Worm (Caenorhabditis elegans) whole organism, L2 larva: Measurements from ENCODE around the gene nyn-1.

ENCODE experiments used
- C34F6.9 ChIP-seq: fragments of 150-350 bp; optimal IDR thresholded peaks from 2 replicates; lab custom pipeline; 2014; ENCODE audit warnings: missing biosample characterization, missing genetic modification characterization
- F13H6.1 ChIP-seq: sonication (generic microtip); optimal IDR thresholded peaks from 2 replicates; lab custom pipeline; 2016; ENCODE audit warnings: missing genetic modification characterization, missing compliant biosample characterization
- R02D3.7 ChIP-seq: fragments of 150-350 bp; optimal IDR thresholded peaks from 2 replicates; lab custom pipeline; 2014; ENCODE audit warnings: missing biosample characterization, missing genetic modification characterization
- Y55F3AM.14 ChIP-seq: fragments of 200-800 bp; sonication (Bioruptor generic); optimal IDR thresholded peaks from 2 replicates; lab custom pipeline; 2018; ENCODE audit warnings: mild to moderate bottlenecking, missing genetic modification characterization, missing compliant biosample characterization
- ZK546.5 ChIP-seq: sonication (generic microtip); optimal IDR thresholded peaks from 2 replicates; lab custom pipeline; 2017; ENCODE audit warnings: missing biosample characterization, missing genetic modification characterization
- alr-1 ChIP-seq: fragments of 150-350 bp; optimal IDR thresholded peaks from 2 replicates; lab custom pipeline; 2014; ENCODE audit warnings: missing biosample characterization, missing genetic modification characterization
- aly-2 ChIP-seq: fragments of 150-350 bp; optimal IDR thresholded peaks from 2 replicates; lab custom pipeline; 2014; ENCODE audit warnings: missing biosample characterization, missing genetic modification characterization
- ama-1 ChIP-seq: fragments of 150-350 bp; optimal IDR thresholded peaks from 2 replicates; lab custom pipeline; 2018; ENCODE audit warnings: inconsistent platforms
- blmp-1 ChIP-seq: sonication (generic microtip); optimal IDR thresholded peaks from 2 replicates; lab custom pipeline; 2017; ENCODE audit warnings: missing genetic modification characterization, mild to moderate bottlenecking, missing compliant biosample characterization, antibody characterized with exemption, moderate library complexity; ENCODE audit not compliant: insufficient read depth
- ceh-16 ChIP-seq: fragments of 150-350 bp; optimal IDR thresholded peaks from 2 replicates; lab custom pipeline; 2014; ENCODE audit warnings: missing biosample characterization, missing genetic modification characterization
- ceh-82 ChIP-seq: fragments of 150-350 bp; optimal IDR thresholded peaks from 2 replicates; lab custom pipeline; 2014; ENCODE audit warnings: missing biosample characterization, missing genetic modification characterization
- crh-2 ChIP-seq: sonication (generic microtip); optimal IDR thresholded peaks from 2 replicates; lab custom pipeline; 2017; ENCODE audit warnings: missing biosample characterization, missing genetic modification characterization
- dmd-4 ChIP-seq: sonication (generic microtip); optimal IDR thresholded peaks from 2 replicates; lab custom pipeline; 2017; ENCODE audit warnings: missing biosample characterization, missing genetic modification characterization
- egl-27 ChIP-seq: sonication (generic microtip); optimal IDR thresholded peaks from 3 replicates; lab custom pipeline; 2017; ENCODE audit warnings: missing biosample characterization, missing genetic modification reagents, missing genetic modification characterization
- elt-1 ChIP-seq: fragments of 150-350 bp; optimal IDR thresholded peaks from 2 replicates; lab custom pipeline; 2014; ENCODE audit warnings: missing biosample characterization, missing genetic modification characterization
- elt-3 ChIP-seq: sonication (generic microtip); optimal IDR thresholded peaks from 2 replicates; lab custom pipeline; 2017; ENCODE audit warnings: missing biosample characterization, missing genetic modification characterization
- fos-1 ChIP-seq: fragments of 150-350 bp; optimal IDR thresholded peaks from 2 replicates; lab custom pipeline; 2014; ENCODE audit warnings: missing biosample characterization, missing genetic modification characterization
- gmeb-1 ChIP-seq: fragments of 150-350 bp; optimal IDR thresholded peaks from 2 replicates; lab custom pipeline; 2014; ENCODE audit warnings: missing biosample characterization, missing genetic modification characterization
- lin-11 ChIP-seq: fragments of 150-350 bp; sonication (generic microtip); optimal IDR thresholded peaks from 2 replicates; lab custom pipeline; 2014; ENCODE audit warnings: missing biosample characterization, missing genetic modification characterization, inconsistent platforms, mixed read lengths
- lin-13 ChIP-seq: fragments of 150-350 bp; optimal IDR thresholded peaks from 2 replicates; lab custom pipeline; 2014; ENCODE audit warnings: missing biosample characterization, missing genetic modification reagents, missing genetic modification characterization
- lin-39 ChIP-seq: fragments of 150-350 bp; optimal IDR thresholded peaks from 2 replicates; lab custom pipeline; 2014; ENCODE audit warnings: missing biosample characterization, missing genetic modification reagents, missing genetic modification characterization
- lsy-2 ChIP-seq, 2 experiments: fragments of 150-350 bp in 1 of 2; sonication (generic microtip) in 1 of 2; optimal IDR thresholded peaks; 2 replicates each; lab custom pipeline; 2014 to 2017; ENCODE audit warnings: missing biosample characterization in 2 of 2, missing genetic modification characterization in 2 of 2
- mab-5 ChIP-seq: fragments of 150-350 bp; optimal IDR thresholded peaks from 2 replicates; lab custom pipeline; 2014; ENCODE audit warnings: missing biosample characterization, missing genetic modification characterization
- mbf-1 ChIP-seq: sonication (generic microtip); optimal IDR thresholded peaks from 2 replicates; lab custom pipeline; 2017; ENCODE audit warnings: missing biosample characterization, missing genetic modification characterization
- mdl-1 ChIP-seq, 2 experiments: fragments of 150-350 bp in 1 of 2; sonication (generic microtip) in 1 of 2; optimal IDR thresholded peaks; 2 replicates each; lab custom pipeline; 2017; ENCODE audit warnings: missing biosample characterization in 2 of 2, missing genetic modification characterization in 2 of 2
- nhr-10 ChIP-seq: sonication (generic microtip); optimal IDR thresholded peaks from 2 replicates; lab custom pipeline; 2017; ENCODE audit warnings: missing biosample characterization, missing genetic modification characterization
- nhr-11 ChIP-seq: fragments of 150-350 bp; optimal IDR thresholded peaks from 2 replicates; lab custom pipeline; 2014; ENCODE audit warnings: missing biosample characterization, missing genetic modification characterization
- nhr-12 ChIP-seq: fragments of 150-350 bp; optimal IDR thresholded peaks from 2 replicates; lab custom pipeline; 2014; ENCODE audit warnings: missing biosample characterization, missing genetic modification characterization
- nhr-129 ChIP-seq: fragments of 150-350 bp; optimal IDR thresholded peaks from 2 replicates; lab custom pipeline; 2014; ENCODE audit warnings: missing biosample characterization, missing genetic modification characterization
- nhr-21 ChIP-seq: fragments of 150-350 bp; optimal IDR thresholded peaks from 2 replicates; lab custom pipeline; 2014; ENCODE audit warnings: missing biosample characterization, missing genetic modification characterization
- nhr-23 ChIP-seq: fragments of 150-350 bp; optimal IDR thresholded peaks from 2 replicates; lab custom pipeline; 2014; ENCODE audit warnings: missing biosample characterization, missing genetic modification reagents, missing genetic modification characterization
- nhr-237 ChIP-seq: fragments of 150-350 bp; optimal IDR thresholded peaks from 2 replicates; lab custom pipeline; 2014; ENCODE audit warnings: missing biosample characterization, missing genetic modification characterization
- nhr-25 ChIP-seq: fragments of 150-350 bp; sonication (generic microtip); optimal IDR thresholded peaks from 3 replicates; lab custom pipeline; 2014; ENCODE audit warnings: missing biosample characterization, missing genetic modification characterization
- nhr-6 ChIP-seq: fragments of 150-350 bp; optimal IDR thresholded peaks from 2 replicates; lab custom pipeline; 2014; ENCODE audit warnings: missing biosample characterization, missing genetic modification characterization
- nhr-77 ChIP-seq: fragments of 150-350 bp; optimal IDR thresholded peaks from 2 replicates; lab custom pipeline; 2014; ENCODE audit warnings: missing biosample characterization, missing genetic modification characterization
- peb-1 ChIP-seq: fragments of 150-350 bp; optimal IDR thresholded peaks from 2 replicates; lab custom pipeline; 2014; ENCODE audit warnings: missing biosample characterization, missing genetic modification characterization
- sem-4 ChIP-seq: fragments of 150-350 bp; optimal IDR thresholded peaks from 2 replicates; lab custom pipeline; 2014; ENCODE audit warnings: missing biosample characterization, missing genetic modification reagents, missing genetic modification characterization
- skn-1 ChIP-seq: sonication (generic microtip); optimal IDR thresholded peaks from 2 replicates; lab custom pipeline; 2017; ENCODE audit warnings: missing biosample characterization, missing genetic modification characterization
- sma-3 ChIP-seq: sonication (generic microtip); optimal IDR thresholded peaks from 2 replicates; lab custom pipeline; 2016; ENCODE audit warnings: missing genetic modification reagents, missing genetic modification characterization, missing compliant biosample characterization
- sma-9 ChIP-seq, 2 experiments: fragments of 150-350 bp in 1 of 2; sonication (generic microtip) in 1 of 2; optimal IDR thresholded peaks; 2 replicates each; lab custom pipeline; 2014 to 2016; ENCODE audit warnings: missing genetic modification characterization in 2 of 2, mild to moderate bottlenecking in 1 of 2, missing biosample characterization in 1 of 2, missing compliant biosample characterization in 1 of 2, missing genetic modification reagents in 1 of 2, moderate library complexity in 1 of 2
- snpc-4 ChIP-seq: fragments of 150-350 bp; optimal IDR thresholded peaks from 2 replicates; lab custom pipeline; 2014; ENCODE audit warnings: missing biosample characterization, missing genetic modification characterization
- unc-39 ChIP-seq: fragments of 150-350 bp; optimal IDR thresholded peaks from 2 replicates; lab custom pipeline; 2014; ENCODE audit warnings: missing biosample characterization, missing genetic modification characterization
- unc-55 ChIP-seq: fragments of 150-350 bp; sonication (generic microtip); optimal IDR thresholded peaks from 3 replicates; lab custom pipeline; 2014; ENCODE audit warnings: missing biosample characterization, missing genetic modification reagents, missing genetic modification characterization
- unc-62 ChIP-seq: fragments of 150-350 bp; optimal IDR thresholded peaks from 2 replicates; lab custom pipeline; 2014; ENCODE audit warnings: missing biosample characterization, missing genetic modification reagents, missing genetic modification characterization
- zag-1 ChIP-seq: fragments of 150-350 bp; optimal IDR thresholded peaks from 2 replicates; lab custom pipeline; 2014; ENCODE audit warnings: missing biosample characterization, missing genetic modification characterization
- ztf-1 ChIP-seq: fragments of 200-800 bp; sonication (Bioruptor generic); conservative IDR thresholded peaks from 2 replicates; pipeline ENCODE4 v1.3.6; 2022; ENCODE audit warnings: missing genetic modification characterization, missing compliant biosample characterization
- ztf-11 ChIP-seq: sonication (generic microtip); optimal IDR thresholded peaks from 2 replicates; lab custom pipeline; 2017; ENCODE audit warnings: missing biosample characterization, missing genetic modification characterization
- ztf-4 ChIP-seq: fragments of 150-350 bp; optimal IDR thresholded peaks from 2 replicates; lab custom pipeline; 2014; ENCODE audit warnings: missing biosample characterization, missing genetic modification characterization

nyn-1 gene

DNA sequence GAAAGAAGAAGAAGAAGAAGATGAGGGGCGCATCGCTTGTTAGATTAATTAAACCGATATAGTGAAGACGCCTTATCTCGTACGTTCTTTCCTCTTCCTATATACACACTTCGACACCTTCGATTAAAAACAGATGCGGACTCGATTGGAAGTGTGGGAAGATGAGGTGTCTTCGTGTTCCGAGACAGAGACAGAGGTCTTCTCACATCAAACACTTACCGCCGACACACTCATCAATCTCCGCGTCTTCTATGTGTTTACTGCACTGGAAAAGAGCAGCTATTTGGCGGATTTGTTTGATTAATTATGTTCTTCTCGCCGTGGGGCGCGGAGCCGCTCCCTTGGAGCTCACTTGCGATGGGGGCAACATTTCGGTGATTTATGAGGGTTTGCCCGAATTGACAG, 12.6 kb upstream of the nyn-1 start:
- TF ChIP-seq zag-1 (tag; lab: Kevin White, UChicago) (no peak), nhr-129 (peak; percentile 72), mab-5 (tag; lab: Kevin White, UChicago) (peak; percentile 99), lin-39 (tag; lab: Kevin White, UChicago) (peak; percentile 94), lin-11 (no peak), sma-3 (GFP tag; lab: Kevin White, UChicago) (no peak), mbf-1 (tag; lab: Kevin White, UChicago) (no peak), elt-3 (tag; lab: Kevin White, UChicago) (no peak), unc-62 (GFP tag; lab: Kevin White, UChicago) (peak; percentile 81), fos-1 (tag; lab: Kevin White, UChicago) (no peak), ceh-82 (tag; lab: Kevin White, UChicago) (no peak), sma-9 (GFP tag; optimal IDR thresholded peaks at IDR 0.05; lab: Kevin White, UChicago) (peak; percentile 55), sma-9 (tag; optimal IDR thresholded peaks at IDR 0.05; lab: Kevin White, UChicago) (no peak), ztf-4 (tag; lab: Kevin White, UChicago) (no peak), nhr-11 (tag; lab: Kevin White, UChicago) (no peak), nhr-23 (tag; lab: Kevin White, UChicago) (peak; percentile 73), alr-1 (tag; lab: Kevin White, UChicago) (no peak), nhr-25 (tag; lab: Kevin White, UChicago) (no peak), ama-1 (lab: Kevin White, UChicago) (no peak), ZK546.5 (tag; lab: Kevin White, UChicago) (no peak), C34F6.9 (no peak), F13H6.1 (tag; lab: Kevin White, UChicago) (peak; percentile 53), nhr-21 (tag; lab: Kevin White, UChicago) (no peak), peb-1 (tag; lab: Kevin White, UChicago) (no peak), blmp-1 (tag; lab: Kevin White, UChicago) (no peak), egl-27 (tag; lab: Kevin White, UChicago) (peak; percentile 52), ceh-16 (peak; percentile 86), aly-2 (tag; lab: Kevin White, UChicago) (no peak), elt-1 (peak; percentile 52), nhr-77 (tag; lab: Kevin White, UChicago) (no peak), sem-4 (tag; lab: Kevin White, UChicago) (peak; percentile 36), mdl-1 (tag; optimal IDR thresholded peaks at IDR 0.05; lab: Kevin White, UChicago) (no peak), crh-2 (peak; percentile 28), nhr-10 (tag; lab: Kevin White, UChicago) (no peak), ztf-1 (no peak), dmd-4 (tag; lab: Kevin White, UChicago) (no peak), unc-39 (no peak), snpc-4 (tag; lab: Kevin White, UChicago) (no peak), nhr-12 (tag; lab: Kevin White, UChicago) (no peak), lsy-2 (tag; optimal IDR thresholded peaks at IDR 0.05; lab: Kevin White, UChicago) (peak in 1 of 2 experiments; percentile 43), R02D3.7 (tag; lab: Kevin White, UChicago) (no peak), skn-1 (tag; lab: Kevin White, UChicago) (no peak), nhr-237 (tag; lab: Kevin White, UChicago) (no peak), lin-13 (GFP tag; lab: Kevin White, UChicago) (peak; percentile 18), nhr-6 (tag; lab: Kevin White, UChicago) (no peak), unc-55 (GFP tag; lab: Kevin White, UChicago) (no peak), gmeb-1 (tag; lab: Kevin White, UChicago) (no peak), Y55F3AM.14 (GFP tag; lab: Kevin White, UChicago) (no peak), ztf-11 (tag; lab: Kevin White, UChicago) (no peak)
